Fruit fly (Drosophila melanogaster) whole organism, embryonic: ENCODE results near the gene CG45544.
A peak's percentile ranks its signal among the peaks of the same experiment; 100 is the strongest.

ENCODE experiments used
- Adf1 ChIP-seq: fragments of 200-800 bp; sonication (Bioruptor generic); IDR thresholded peaks from 2 replicates; pipeline ENCODE4 v1.3.6; 2022; ENCODE audit warnings: missing biosample characterization, missing genetic modification characterization
- Aef1 ChIP-seq: fragments of 200-800 bp; sonication (Bioruptor generic); IDR thresholded peaks from 3 replicates; pipeline ENCODE4 v1.3.6; 2022; ENCODE audit warnings: missing biosample characterization, missing genetic modification characterization
- Atf3 ChIP-seq: fragments of 200-800 bp; sonication (Bioruptor generic); optimal IDR thresholded peaks from 3 replicates; lab custom pipeline; 2016; ENCODE audit warnings: missing biosample characterization, missing genetic modification characterization
- B-H1 ChIP-seq: fragments of 200-800 bp; sonication (Bioruptor generic); IDR thresholded peaks from 3 replicates; pipeline ENCODE4 v1.3.6; 2022; ENCODE audit warnings: missing biosample characterization, missing genetic modification characterization
- BEAF-32 ChIP-seq: fragments of 200-800 bp; sonication (Bioruptor generic); optimal IDR thresholded peaks from 3 replicates; lab custom pipeline; 2017; ENCODE audit warnings: missing biosample characterization, missing genetic modification characterization, mild to moderate bottlenecking, moderate library complexity, missing genetic modification reagents
- Blimp-1 ChIP-seq: fragments of 200-800 bp; sonication (Bioruptor generic); optimal IDR thresholded peaks from 3 replicates; lab custom pipeline; 2018; ENCODE audit warnings: missing biosample characterization, missing genetic modification characterization, mild to moderate bottlenecking, moderate library complexity, missing genetic modification reagents
- CG10267 ChIP-seq: fragments of 200-800 bp; sonication (Bioruptor generic); optimal IDR thresholded peaks from 2 replicates; lab custom pipeline; 2018; ENCODE audit warnings: missing biosample characterization, mild to moderate bottlenecking, missing genetic modification characterization, moderate library complexity
- CG10565 ChIP-seq: fragments of 200-800 bp; sonication (Bioruptor generic); optimal IDR thresholded peaks from 3 replicates; lab custom pipeline; 2016; ENCODE audit warnings: missing biosample characterization, mild to moderate bottlenecking, missing genetic modification characterization
- CG10959 ChIP-seq: fragments of 200-800 bp; sonication (Bioruptor generic); IDR thresholded peaks from 2 replicates; pipeline ENCODE4 v1.3.6; 2022; ENCODE audit warnings: missing biosample characterization, missing genetic modification characterization
- CG13296 ChIP-seq: fragments of 200-800 bp; sonication (Bioruptor generic); optimal IDR thresholded peaks from 3 replicates; lab custom pipeline; 2018; ENCODE audit warnings: missing biosample characterization, mild to moderate bottlenecking, missing genetic modification characterization
- CG1529 ChIP-seq: fragments of 200-800 bp; sonication (Bioruptor generic); optimal IDR thresholded peaks from 3 replicates; lab custom pipeline; 2018; ENCODE audit warnings: missing biosample characterization, missing genetic modification characterization
- CG17361 ChIP-seq: fragments of 200-800 bp; sonication (Bioruptor generic); IDR thresholded peaks from 3 replicates; pipeline ENCODE4 v1.3.6; 2022; ENCODE audit warnings: missing biosample characterization, missing genetic modification characterization
- CG17612 ChIP-seq: fragments of 200-800 bp; sonication (Bioruptor generic); IDR thresholded peaks from 2 replicates; pipeline ENCODE4 v1.3.6; 2022; ENCODE audit warnings: missing biosample characterization, missing genetic modification characterization
- CG18262 ChIP-seq: fragments of 200-800 bp; optimal IDR thresholded peaks from 3 replicates; lab custom pipeline; 2019; ENCODE audit warnings: missing biosample characterization, mild to moderate bottlenecking, missing genetic modification characterization, moderate library complexity
- CG31388 ChIP-seq: fragments of 200-800 bp; sonication (Bioruptor generic); optimal IDR thresholded peaks from 2 replicates; lab custom pipeline; 2016; ENCODE audit warnings: missing biosample characterization, missing genetic modification characterization
- CG32532 ChIP-seq: fragments of 200-800 bp; sonication (Bioruptor generic); IDR thresholded peaks from 2 replicates; pipeline ENCODE4 v1.3.6; 2022; ENCODE audit warnings: missing biosample characterization, missing genetic modification characterization
- CG32772 ChIP-seq: fragments of 200-800 bp; sonication (Bioruptor generic); IDR thresholded peaks from 2 replicates; pipeline ENCODE4 v1.3.6; 2022; ENCODE audit warnings: missing biosample characterization, missing genetic modification characterization
- CG3281 ChIP-seq: fragments of 200-800 bp; sonication (Bioruptor generic); optimal IDR thresholded peaks from 3 replicates; lab custom pipeline; 2017; ENCODE audit warnings: missing biosample characterization, mild to moderate bottlenecking, missing genetic modification characterization
- CG33557 ChIP-seq: fragments of 200-800 bp; sonication (Bioruptor generic); optimal IDR thresholded peaks from 2 replicates; lab custom pipeline; 2019; ENCODE audit warnings: missing biosample characterization, mild to moderate bottlenecking, missing genetic modification characterization, moderate library complexity
- CG4328 ChIP-seq: fragments of 200-800 bp; sonication (Bioruptor generic); optimal IDR thresholded peaks from 3 replicates; lab custom pipeline; 2017; ENCODE audit warnings: missing biosample characterization, missing genetic modification reagents, missing genetic modification characterization
- CG6813 ChIP-seq: fragments of 200-800 bp; sonication (Bioruptor generic); optimal IDR thresholded peaks from 2 replicates; lab custom pipeline; 2017; ENCODE audit warnings: missing biosample characterization, missing genetic modification characterization, mild to moderate bottlenecking, moderate library complexity, missing genetic modification reagents
- CG7357 ChIP-seq: fragments of 200-800 bp; sonication (Bioruptor generic); IDR thresholded peaks from 3 replicates; pipeline ENCODE4 v1.3.6; 2022; ENCODE audit warnings: missing biosample characterization, missing genetic modification characterization
- CG7745 ChIP-seq: fragments of 200-800 bp; sonication (Bioruptor generic); optimal IDR thresholded peaks from 2 replicates; lab custom pipeline; 2018; ENCODE audit warnings: missing biosample characterization, mild to moderate bottlenecking, missing genetic modification characterization, moderate library complexity
- CG7963 ChIP-seq: fragments of 200-800 bp; sonication (Bioruptor generic); IDR thresholded peaks from 3 replicates; pipeline ENCODE4 v1.3.6; 2022; ENCODE audit warnings: missing biosample characterization, missing genetic modification characterization; ENCODE audit not compliant: partially characterized antibody
- CG8765 ChIP-seq: fragments of 200-800 bp; sonication (Bioruptor generic); IDR thresholded peaks from 2 replicates; pipeline ENCODE4 v1.3.6; 2022; ENCODE audit warnings: missing biosample characterization, missing genetic modification characterization
- D ChIP-seq, 2 experiments: fragments of 200-800 bp in 1 of 2; fragments of >200 bp in 1 of 2; sonication (Bioruptor generic) in 1 of 2; optimal IDR thresholded peaks; 2 replicates in 1 of 2; 3 replicates in 1 of 2; lab custom pipeline; 2017; ENCODE audit warnings: mild to moderate bottlenecking in 1 of 2, missing biosample characterization in 1 of 2, missing genetic modification characterization in 1 of 2, missing genetic modification reagents in 1 of 2
- H2.0 ChIP-seq: fragments of 200-800 bp; sonication (Bioruptor generic); IDR thresholded peaks from 2 replicates; pipeline ENCODE4 v1.3.6; 2022; ENCODE audit warnings: missing biosample characterization, missing genetic modification characterization
- HLHmδ ChIP-seq: fragments of 200-800 bp; sonication (Bioruptor generic); optimal IDR thresholded peaks from 2 replicates; lab custom pipeline; 2018; ENCODE audit warnings: missing biosample characterization, mild to moderate bottlenecking, missing genetic modification characterization, moderate library complexity
- Hr51 ChIP-seq, 2 experiments: fragments of 200-800 bp; sonication (Bioruptor generic); optimal IDR thresholded peaks; 2 replicates in 1 of 2; 3 replicates in 1 of 2; lab custom pipeline; 2016 to 2018; ENCODE audit warnings: missing biosample characterization in 2 of 2, missing genetic modification characterization in 2 of 2, mild to moderate bottlenecking in 1 of 2, moderate library complexity in 1 of 2
- NK7.1 ChIP-seq: fragments of 200-800 bp; sonication (Bioruptor generic); optimal IDR thresholded peaks from 3 replicates; lab custom pipeline; 2016; ENCODE audit warnings: missing biosample characterization, missing genetic modification characterization
- Nf-YC ChIP-seq: fragments of 200-800 bp; optimal IDR thresholded peaks from 3 replicates; lab custom pipeline; 2019; ENCODE audit warnings: missing biosample characterization, mild to moderate bottlenecking, missing genetic modification characterization, moderate library complexity
- NfI ChIP-seq: fragments of 200-800 bp; sonication (Bioruptor generic); optimal IDR thresholded peaks from 3 replicates; lab custom pipeline; 2018; ENCODE audit warnings: missing biosample characterization, mild to moderate bottlenecking, missing genetic modification characterization, moderate library complexity
- Stat92E ChIP-seq, 3 experiments: fragments of >200 bp in 2 of 3; fragments of 200-800 bp in 1 of 3; sonication (Bioruptor generic) in 1 of 3; optimal IDR thresholded peaks; 2 replicates each; lab custom pipeline; 2017 to 2019; ENCODE audit warnings: missing biosample characterization in 3 of 3, missing genetic modification characterization in 3 of 3, mild to moderate bottlenecking in 1 of 3, moderate library complexity in 1 of 3
- ash1 ChIP-seq: fragments of 200-800 bp; sonication (Bioruptor generic); optimal IDR thresholded peaks from 2 replicates; lab custom pipeline; 2018; ENCODE audit warnings: missing biosample characterization, mild to moderate bottlenecking, missing genetic modification characterization
- bab2 ChIP-seq: fragments of 200-800 bp; sonication (Bioruptor generic); optimal IDR thresholded peaks from 2 replicates; lab custom pipeline; 2016; ENCODE audit warnings: missing biosample characterization, missing genetic modification characterization
- fru ChIP-seq: fragments of >200 bp; optimal IDR thresholded peaks from 2 replicates; lab custom pipeline; 2017
- ftz-f1 ChIP-seq: fragments of 200-800 bp; sonication (Bioruptor generic); optimal IDR thresholded peaks from 2 replicates; lab custom pipeline; 2016; ENCODE audit warnings: missing biosample characterization, missing genetic modification characterization
- gce ChIP-seq: fragments of 200-800 bp; sonication (Bioruptor generic); IDR thresholded peaks from 3 replicates; pipeline ENCODE4 v1.3.6; 2022; ENCODE audit warnings: missing biosample characterization, missing genetic modification characterization
- gro ChIP-seq: fragments of 200-800 bp; sonication (Bioruptor generic); optimal IDR thresholded peaks from 2 replicates; lab custom pipeline; 2016; ENCODE audit warnings: missing biosample characterization, missing genetic modification characterization
- kni ChIP-seq: fragments of 200-800 bp; sonication (Bioruptor generic); optimal IDR thresholded peaks from 3 replicates; lab custom pipeline; 2017; ENCODE audit warnings: mild to moderate bottlenecking, missing biosample characterization, missing genetic modification reagents, missing genetic modification characterization
- mam ChIP-seq: fragments of 200-800 bp; sonication (Bioruptor generic); optimal IDR thresholded peaks from 3 replicates; lab custom pipeline; 2016; ENCODE audit warnings: missing biosample characterization, missing genetic modification characterization
- onecut ChIP-seq: fragments of 200-800 bp; sonication (Bioruptor generic); IDR thresholded peaks from 2 replicates; pipeline ENCODE4 v1.3.6; 2022; ENCODE audit warnings: missing biosample characterization, missing genetic modification characterization
- prd ChIP-seq, 3 experiments: fragments of >200 bp in 2 of 3; fragments of 200-800 bp in 1 of 3; sonication (Bioruptor generic) in 1 of 3; optimal IDR thresholded peaks in 2 of 3; IDR thresholded peaks in 1 of 3; 2 replicates in 2 of 3; 3 replicates in 1 of 3; pipeline versions ENCODE4 v1.3.6 to Lab custom; 2017 to 2022; ENCODE audit warnings: missing biosample characterization in 1 of 3, missing genetic modification characterization in 1 of 3
- pros ChIP-seq: fragments of 200-800 bp; sonication (Bioruptor generic); optimal IDR thresholded peaks from 3 replicates; lab custom pipeline; 2019; ENCODE audit warnings: missing biosample characterization, mild to moderate bottlenecking, missing genetic modification characterization, moderate library complexity
- rib ChIP-seq: fragments of 200-800 bp; sonication (Bioruptor generic); IDR thresholded peaks from 2 replicates; pipeline ENCODE4 v1.3.6; 2022; ENCODE audit warnings: missing biosample characterization, missing genetic modification characterization
- sd ChIP-seq: fragments of 200-800 bp; sonication (Bioruptor generic); optimal IDR thresholded peaks from 3 replicates; lab custom pipeline; 2018; ENCODE audit warnings: missing biosample characterization, mild to moderate bottlenecking, missing genetic modification characterization, moderate library complexity
- sens ChIP-seq: fragments of 200-800 bp; sonication (Bioruptor generic); peaks from one replicate; lab custom pipeline; 2016; ENCODE audit warnings: missing biosample characterization, missing genetic modification characterization
- tap ChIP-seq: fragments of 200-800 bp; optimal IDR thresholded peaks from 3 replicates; lab custom pipeline; 2019; ENCODE audit warnings: missing biosample characterization, mild to moderate bottlenecking, missing genetic modification characterization, moderate library complexity
- toy ChIP-seq: fragments of 200-800 bp; sonication (Bioruptor generic); IDR thresholded peaks from 2 replicates; pipeline ENCODE4 v1.3.6; 2022; ENCODE audit warnings: missing biosample characterization, missing genetic modification characterization
- twi ChIP-seq: fragments of 200-800 bp; optimal IDR thresholded peaks from 2 replicates; lab custom pipeline; 2019; ENCODE audit warnings: missing biosample characterization, mild to moderate bottlenecking, missing genetic modification characterization, moderate library complexity
- zen ChIP-seq: fragments of 200-800 bp; sonication (Bioruptor generic); optimal IDR thresholded peaks from 3 replicates; lab custom pipeline; 2018; ENCODE audit warnings: missing biosample characterization, mild to moderate bottlenecking, missing genetic modification characterization, moderate library complexity
- zf30C ChIP-seq: fragments of 200-800 bp; sonication (Bioruptor generic); optimal IDR thresholded peaks from 3 replicates; lab custom pipeline; 2018; ENCODE audit warnings: missing biosample characterization, mild to moderate bottlenecking, missing genetic modification characterization
- zfh2 ChIP-seq: fragments of 200-800 bp; sonication (Bioruptor generic); optimal IDR thresholded peaks from 2 replicates; lab custom pipeline; 2016; ENCODE audit warnings: missing biosample characterization, missing genetic modification characterization

Gene CG45544

dm6 chr3R:29266607-29267006 lies 10.3 kb downstream of the CG45544 start (continued):
- TF ChIP-seq bab2 (no peak), gce (GFP tag; lab: Robert Waterston, UW) (no peak), ash1 (GFP tag; lab: Kevin White, UChicago) (no peak), CG17612 (GFP tag; lab: Robert Waterston, UW) (no peak), NK7.1 (GFP tag; lab: Kevin White, UChicago) (no peak), CG10565 (no peak), zfh2 (no peak), CG18262 (tag; lab: Kevin White, UChicago) (peak; percentile 59), zf30C (peak; percentile 69), prd (optimal IDR thresholded peaks at IDR 0.05; lab: Kevin White, UChicago) (no peak), prd (GFP tag; IDR thresholded peaks at IDR 0.05; lab: Robert Waterston, UW) (peak; percentile 60; the same call in 2 of the 3 replicates), CG32772 (no peak), mam (GFP tag; lab: Kevin White, UChicago) (no peak), B-H1 (GFP tag; lab: Robert Waterston, UW) (no peak), CG17361 (peak; percentile 50), CG6813 (GFP tag; lab: Kevin White, UChicago) (no peak), toy (no peak), sens (GFP tag; lab: Kevin White, UChicago) (peak; percentile 81), Nf-YC (tag; lab: Kevin White, UChicago) (no peak), NfI (no peak), CG31388 (GFP tag; lab: Kevin White, UChicago) (no peak), CG3281 (GFP tag; lab: Kevin White, UChicago) (no peak), D (optimal IDR thresholded peaks at IDR 0.05; lab: Kevin White, UChicago) (no peak), D (GFP tag; optimal IDR thresholded peaks at IDR 0.05; lab: Kevin White, UChicago) (peak; percentile 24), CG10959 (GFP tag; lab: Robert Waterston, UW) (0 out of 2 replicates have a peak, but pooled peaks have one; percentile 24), CG10267 (tag; lab: Kevin White, UChicago) (peak; percentile 40), Atf3 (no peak), CG8765 (peak; percentile 27; the same call in 1 of the 2 replicates), Hr51 (GFP tag; optimal IDR thresholded peaks at IDR 0.05; lab: Kevin White, UChicago) (no peak), Adf1 (GFP tag; lab: Robert Waterston, UW) (no peak), zen (tag; lab: Kevin White, UChicago) (peak; percentile 30), CG32532 (GFP tag; lab: Robert Waterston, UW) (no peak), gro (GFP tag; lab: Kevin White, UChicago) (no peak), rib (GFP tag; lab: Robert Waterston, UW) (no peak), ftz-f1 (GFP tag; lab: Kevin White, UChicago) (no peak), onecut (GFP tag; lab: Robert Waterston, UW) (no peak), CG13296 (GFP tag; lab: Kevin White, UChicago) (no peak), CG4328 (no peak), fru (no peak), Aef1 (GFP tag; lab: Robert Waterston, UW) (no peak), tap (tag; lab: Kevin White, UChicago) (no peak)

DNA sequence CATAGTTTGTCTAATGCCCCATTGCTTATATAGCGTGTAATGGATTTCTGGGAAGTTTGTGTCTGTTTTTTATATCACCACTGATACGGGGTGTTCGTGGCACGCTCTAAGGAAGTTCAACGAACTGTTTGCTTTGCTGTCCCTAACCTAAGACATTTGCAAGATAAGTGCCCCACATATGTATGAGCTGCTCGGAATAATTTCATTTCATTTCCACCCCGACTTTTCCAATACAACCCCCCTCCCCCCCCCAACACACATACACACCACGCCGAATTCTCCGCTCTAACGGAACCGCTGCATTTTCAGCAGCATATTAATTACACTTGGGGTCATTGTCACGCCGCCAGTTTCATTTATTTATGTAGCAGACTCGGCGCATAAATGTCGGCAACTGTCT lies 11.8 kb downstream of the CG45544 start:
- peak; percentile 82 for TF ChIP-seq HLHmδ
- no peak for TF ChIP-seq H2.0
- TF ChIP-seq CG7745 (tag; lab: Kevin White, UChicago) = peak; percentile 37
- TF ChIP-seq kni (GFP tag; lab: Kevin White, UChicago) = peak; percentile 79
- TF ChIP-seq BEAF-32 (GFP tag; lab: Kevin White, UChicago) = no peak
- peak; percentile 12 for TF ChIP-seq CG33557 (GFP tag; lab: Kevin White, UChicago)
- TF ChIP-seq CG7357 = no peak
- peak in 1 of 3 experiments; percentile 79 for TF ChIP-seq Stat92E (GFP tag; optimal IDR thresholded peaks at IDR 0.05; lab: Kevin White, UChicago)
- peak; percentile 7 for TF ChIP-seq sd (tag; lab: Kevin White, UChicago)
- TF ChIP-seq pros (GFP tag; lab: Kevin White, UChicago) = peak; percentile 87
- no peak for TF ChIP-seq CG7963 (GFP tag; lab: Robert Waterston, UW)
- peak; percentile 48 for TF ChIP-seq twi (tag; lab: Kevin White, UChicago)
- TF ChIP-seq Blimp-1 (GFP tag; lab: Kevin White, UChicago) = peak; percentile 43
- TF ChIP-seq CG1529 (GFP tag; lab: Kevin White, UChicago) = no peak
